Fruit fly (Drosophila melanogaster): ENCODE measurements around the gene jumu.

The jumu gene

dm6 chr3R:10377849-10378248, 27.9 kb downstream of the jumu start, which contains the start of gene Rfx (continued):
- TF ChIP-seq CG6765 (GFP tag; optimal IDR thresholded peaks at IDR 0.05), result peak; percentile 37
- no peak for TF ChIP-seq ara (GFP tag; IDR thresholded peaks at IDR 0.05)
- peak; percentile 99 for TF ChIP-seq CG11504 (tag; optimal IDR thresholded peaks at IDR 0.05)
- TF ChIP-seq CG4328 (GFP tag; optimal IDR thresholded peaks at IDR 0.05), result peak; percentile 10
- TF ChIP-seq Rfx (GFP tag; IDR thresholded peaks at IDR 0.05), result no peak
- peak; percentile 75 for TF ChIP-seq sens (GFP tag)
- TF ChIP-seq HmgZ (tag; optimal IDR thresholded peaks at IDR 0.05), result peak; percentile 65
- peak; percentile 53 for TF ChIP-seq CG10543 (GFP tag; optimal IDR thresholded peaks at IDR 0.05)
- TF ChIP-seq CG17328 (GFP tag; IDR thresholded peaks at IDR 0.05), result no peak
- TF ChIP-seq CG11247 (GFP tag; IDR thresholded peaks at IDR 0.05), result no peak
- peak in 1 of 2 experiments; percentile 26 for TF ChIP-seq Hr51 (GFP tag; optimal IDR thresholded peaks at IDR 0.05)
- no peak for TF ChIP-seq Asciz (GFP tag; optimal IDR thresholded peaks at IDR 0.05)
- peak; percentile 4 for TF ChIP-seq Dad (GFP tag; optimal IDR thresholded peaks at IDR 0.05)
- TF ChIP-seq wek (GFP tag; optimal IDR thresholded peaks at IDR 0.05), result peak; percentile 11
- TF ChIP-seq CG18619 (GFP tag; optimal IDR thresholded peaks at IDR 0.05), result peak; percentile 16
- TF ChIP-seq Kr (GFP tag; optimal IDR thresholded peaks at IDR 0.05), result peak; percentile 8
- TF ChIP-seq Pdp1 (GFP tag; optimal IDR thresholded peaks at IDR 0.05), result peak in 1 of 2 experiments; percentile 34
- TF ChIP-seq CG9817 (tag; optimal IDR thresholded peaks at IDR 0.05), result peak; percentile 8
- TF ChIP-seq Sox100B (GFP tag; optimal IDR thresholded peaks at IDR 0.05), result peak; percentile 37
- TF ChIP-seq dpn (GFP tag; optimal IDR thresholded peaks at IDR 0.05), result peak in 1 of 2 experiments; percentile 21
- peak; percentile 11 for TF ChIP-seq kni (GFP tag; optimal IDR thresholded peaks at IDR 0.05)
- peak; percentile 55 for TF ChIP-seq CG14710 (tag; optimal IDR thresholded peaks at IDR 0.05)
- TF ChIP-seq mam (GFP tag; optimal IDR thresholded peaks at IDR 0.05), result peak; percentile 15
- no peak for TF ChIP-seq CG8290 (GFP tag; optimal IDR thresholded peaks at IDR 0.05)
- peak in 1 of 2 experiments; percentile 5 for TF ChIP-seq CG8290 (tag; optimal IDR thresholded peaks at IDR 0.05)
- TF ChIP-seq bigmax (GFP tag; optimal IDR thresholded peaks at IDR 0.05), result peak; percentile 27
- TF ChIP-seq Ada2b (GFP tag; IDR thresholded peaks at IDR 0.05), result no peak
- peak; percentile 59 for TF ChIP-seq CG2120 (GFP tag; optimal IDR thresholded peaks at IDR 0.05)
- TF ChIP-seq trem (tag; optimal IDR thresholded peaks at IDR 0.05), result peak; percentile 63
- TF ChIP-seq Oaz (GFP tag; IDR thresholded peaks at IDR 0.05), result no peak
- no peak for TF ChIP-seq TFAM (GFP tag; optimal IDR thresholded peaks at IDR 0.05)
- peak; percentile 14 for TF ChIP-seq CG13424 (tag; optimal IDR thresholded peaks at IDR 0.05)
- TF ChIP-seq Sry-δ (GFP tag; optimal IDR thresholded peaks at IDR 0.05), result peak; percentile 65
- TF ChIP-seq phol (tag; optimal IDR thresholded peaks at IDR 0.05), result peak; percentile 35
- TF ChIP-seq CG4617 (GFP tag; optimal IDR thresholded peaks at IDR 0.05; ENCODE audit: borderline replicate concordance), result peak; percentile 67
- TF ChIP-seq CG3995 (GFP tag; optimal IDR thresholded peaks at IDR 0.05), result peak; percentile 19
- TF ChIP-seq tin (GFP tag; optimal IDR thresholded peaks at IDR 0.05), result peak; percentile 1
- TF ChIP-seq CG17385 (GFP tag; optimal IDR thresholded peaks at IDR 0.05), result peak; percentile 25
- TF ChIP-seq lmd (GFP tag; IDR thresholded peaks at IDR 0.05), result no peak
- TF ChIP-seq CG8478 (optimal IDR thresholded peaks at IDR 0.05), result no peak
- TF ChIP-seq CG6683 (GFP tag; optimal IDR thresholded peaks at IDR 0.05), result peak; percentile 21
- TF ChIP-seq Ets97D (GFP tag; optimal IDR thresholded peaks at IDR 0.05), result peak; percentile 91
- TF ChIP-seq Hr3 (GFP tag; optimal IDR thresholded peaks at IDR 0.05), result peak; percentile 0
- TF ChIP-seq crp (GFP tag; optimal IDR thresholded peaks at IDR 0.05), result peak; percentile 98 to 100
- TF ChIP-seq Meics (GFP tag; optimal IDR thresholded peaks at IDR 0.05), result peak; percentile 7
- peak; percentile 30 for TF ChIP-seq caup (GFP tag; optimal IDR thresholded peaks at IDR 0.05; ENCODE audit: severe bottlenecking)
- peak; percentile 39 for TF ChIP-seq Elba2 (GFP tag; optimal IDR thresholded peaks at IDR 0.05)
- TF ChIP-seq CG18599 (GFP tag; optimal IDR thresholded peaks at IDR 0.05), result peak; percentile 41
- TF ChIP-seq grau (tag; optimal IDR thresholded peaks at IDR 0.05), result peak; percentile 37
- peak; percentile 53 for TF ChIP-seq CG1603 (tag; optimal IDR thresholded peaks at IDR 0.05)
- peak; percentile 17 for TF ChIP-seq eyg (GFP tag; optimal IDR thresholded peaks at IDR 0.05)
